Worm (Caenorhabditis elegans): Measurements from ENCODE around the gene R10D12.7.

ce11 chrV:13936052-13936451 lies 13.8 kb upstream of the R10D12.7 start:
- no peak for TF ChIP-seq nhr-237 (tag; optimal IDR thresholded peaks at IDR 0.05)
- TF ChIP-seq lsy-2 (tag; optimal IDR thresholded peaks at IDR 0.05) = no peak
